Fruit fly (Drosophila melanogaster) whole organism, embryonic: ENCODE data around the gene CG10019.

Source experiments
- Awh ChIP-seq: fragments of 200-800 bp; sonication (Bioruptor generic); IDR thresholded peaks from 2 replicates; pipeline ENCODE4, ENCODE4 v1.3.6; 2022; ENCODE audit warnings: missing biosample characterization, missing genetic modification characterization
- BEAF-32 ChIP-seq: fragments of 200-800 bp; sonication (Bioruptor generic); optimal IDR thresholded peaks from 3 replicates; lab custom pipeline; 2017; ENCODE audit warnings: missing biosample characterization, missing genetic modification characterization, mild to moderate bottlenecking, moderate library complexity, missing genetic modification reagents
- Bdp1 ChIP-seq: fragments of 200-800 bp; sonication (Bioruptor generic); optimal IDR thresholded peaks from 3 replicates; lab custom pipeline; 2016; ENCODE audit warnings: missing biosample characterization, missing genetic modification characterization
- CG11560 ChIP-seq: fragments of 200-800 bp; sonication (Bioruptor generic); IDR thresholded peaks from 3 replicates; pipeline ENCODE4 v1.3.6; 2022; ENCODE audit warnings: missing biosample characterization, missing genetic modification characterization
- CG11696 ChIP-seq: fragments of 200-800 bp; sonication (Bioruptor generic); IDR thresholded peaks from 2 replicates; pipeline ENCODE4 v1.3.6; 2022; ENCODE audit warnings: missing biosample characterization, missing genetic modification characterization
- CG14710 ChIP-seq: fragments of 200-800 bp; sonication (Bioruptor generic); optimal IDR thresholded peaks from 3 replicates; lab custom pipeline; 2019; ENCODE audit warnings: missing biosample characterization, mild to moderate bottlenecking, missing genetic modification characterization, moderate library complexity
- CG16779 ChIP-seq: fragments of 200-800 bp; sonication (Bioruptor generic); IDR thresholded peaks from 2 replicates; pipeline ENCODE4 v1.3.6; 2022; ENCODE audit warnings: missing biosample characterization, missing genetic modification characterization
- CG17568 ChIP-seq: fragments of 200-800 bp; sonication (Bioruptor generic); optimal IDR thresholded peaks from 2 replicates; lab custom pipeline; 2018; ENCODE audit warnings: missing biosample characterization, mild to moderate bottlenecking, missing genetic modification characterization, moderate library complexity
- CG17802 ChIP-seq: fragments of 200-800 bp; sonication (Bioruptor generic); optimal IDR thresholded peaks from 2 replicates; lab custom pipeline; 2018; ENCODE audit warnings: missing biosample characterization, mild to moderate bottlenecking, missing genetic modification characterization, moderate library complexity
- CG18476 ChIP-seq: fragments of 200-800 bp; sonication (Bioruptor generic); optimal IDR thresholded peaks from 2 replicates; lab custom pipeline; 2016; ENCODE audit warnings: missing biosample characterization, mild to moderate bottlenecking, missing genetic modification characterization
- CG2202 ChIP-seq: fragments of 200-800 bp; sonication (Bioruptor generic); optimal IDR thresholded peaks from 2 replicates; lab custom pipeline; 2018; ENCODE audit warnings: missing biosample characterization, mild to moderate bottlenecking, missing genetic modification characterization
- CG33213 ChIP-seq: fragments of 200-800 bp; sonication (Bioruptor generic); optimal IDR thresholded peaks from 3 replicates; lab custom pipeline; 2016; ENCODE audit warnings: missing biosample characterization, missing genetic modification characterization
- CG33557 ChIP-seq: fragments of 200-800 bp; sonication (Bioruptor generic); optimal IDR thresholded peaks from 2 replicates; lab custom pipeline; 2019; ENCODE audit warnings: missing biosample characterization, mild to moderate bottlenecking, missing genetic modification characterization, moderate library complexity
- CG3407 ChIP-seq: fragments of 200-800 bp; sonication (Bioruptor generic); optimal IDR thresholded peaks from 2 replicates; lab custom pipeline; 2018; ENCODE audit warnings: missing biosample characterization, mild to moderate bottlenecking, missing genetic modification characterization
- CG4617 ChIP-seq: fragments of 200-800 bp; sonication (Bioruptor generic); optimal IDR thresholded peaks from 3 replicates; lab custom pipeline; 2016; ENCODE audit warnings: missing biosample characterization, missing genetic modification characterization, borderline replicate concordance
- CG6765 ChIP-seq: fragments of 200-800 bp; sonication (Bioruptor generic); optimal IDR thresholded peaks from 3 replicates; lab custom pipeline; 2017; ENCODE audit warnings: missing biosample characterization, mild to moderate bottlenecking, missing genetic modification characterization
- CG7271 ChIP-seq: fragments of 200-800 bp; sonication (Bioruptor generic); optimal IDR thresholded peaks from 2 replicates; lab custom pipeline; 2018; ENCODE audit warnings: missing biosample characterization, mild to moderate bottlenecking, missing genetic modification characterization, moderate library complexity
- CG7357 ChIP-seq: fragments of 200-800 bp; sonication (Bioruptor generic); IDR thresholded peaks from 3 replicates; pipeline ENCODE4 v1.3.6; 2022; ENCODE audit warnings: missing biosample characterization, missing genetic modification characterization
- CG7372 ChIP-seq: fragments of 200-800 bp; sonication (Bioruptor generic); IDR thresholded peaks from 2 replicates; pipeline ENCODE4 v1.3.6; 2022; ENCODE audit warnings: missing biosample characterization, missing genetic modification characterization
- CG9727 ChIP-seq: fragments of 200-800 bp; sonication (Bioruptor generic); optimal IDR thresholded peaks from 3 replicates; lab custom pipeline; 2017; ENCODE audit warnings: missing biosample characterization, mild to moderate bottlenecking, missing genetic modification characterization
- Dad ChIP-seq: fragments of 200-800 bp; sonication (Bioruptor generic); optimal IDR thresholded peaks from 3 replicates; lab custom pipeline; 2016; ENCODE audit warnings: missing biosample characterization, missing genetic modification characterization
- Elba2 ChIP-seq: fragments of 200-800 bp; sonication (Bioruptor generic); optimal IDR thresholded peaks from 3 replicates; lab custom pipeline; 2016; ENCODE audit warnings: missing biosample characterization, missing genetic modification characterization
- HLH4C ChIP-seq: fragments of 200-800 bp; sonication (Bioruptor generic); IDR thresholded peaks from 3 replicates; pipeline ENCODE4 v1.3.6; 2022; ENCODE audit warnings: missing biosample characterization, missing genetic modification characterization; ENCODE audit not compliant: partially characterized antibody
- Hr3 ChIP-seq: fragments of 200-800 bp; sonication (Bioruptor generic); optimal IDR thresholded peaks from 3 replicates; lab custom pipeline; 2016; ENCODE audit warnings: missing biosample characterization, missing genetic modification characterization
- NFAT ChIP-seq: fragments of 200-800 bp; sonication (Bioruptor generic); IDR thresholded peaks from 2 replicates; pipeline ENCODE4 v1.3.6; 2022; ENCODE audit warnings: missing biosample characterization, missing genetic modification characterization
- Side ChIP-seq: fragments of 200-800 bp; sonication (Bioruptor generic); optimal IDR thresholded peaks from 2 replicates; lab custom pipeline; 2016; ENCODE audit warnings: missing biosample characterization, missing genetic modification characterization
- Sry-δ ChIP-seq: fragments of 200-800 bp; sonication (Bioruptor generic); optimal IDR thresholded peaks from 2 replicates; lab custom pipeline; 2016; ENCODE audit warnings: missing biosample characterization, missing genetic modification characterization
- Ssrp ChIP-seq: fragments of 200-800 bp; sonication (Bioruptor generic); optimal IDR thresholded peaks from 2 replicates; lab custom pipeline; 2018; ENCODE audit warnings: missing biosample characterization, mild to moderate bottlenecking, missing genetic modification characterization, moderate library complexity
- TFAM ChIP-seq: fragments of 200-800 bp; sonication (Bioruptor generic); optimal IDR thresholded peaks from 2 replicates; lab custom pipeline; 2017; ENCODE audit warnings: missing biosample characterization, missing genetic modification characterization, inconsistent platforms
- Tbp ChIP-seq: fragments of >200 bp; optimal IDR thresholded peaks from 2 replicates; lab custom pipeline; 2018; ENCODE audit warnings: missing biosample characterization, missing genetic modification characterization
- ab ChIP-seq: fragments of 200-800 bp; sonication (Bioruptor generic); optimal IDR thresholded peaks from 2 replicates; lab custom pipeline; 2016; ENCODE audit warnings: missing biosample characterization, missing genetic modification characterization
- al ChIP-seq: fragments of 200-800 bp; sonication (Bioruptor generic); IDR thresholded peaks from 2 replicates; pipeline ENCODE4 v1.3.6; 2022; ENCODE audit warnings: missing biosample characterization, missing genetic modification characterization
- cas ChIP-seq: fragments of 200-800 bp; sonication (Bioruptor generic); IDR thresholded peaks from 2 replicates; pipeline ENCODE4 v1.3.6; 2022; ENCODE audit warnings: missing biosample characterization, missing genetic modification characterization
- corto ChIP-seq: fragments of 200-800 bp; sonication (Bioruptor generic); optimal IDR thresholded peaks from 2 replicates; lab custom pipeline; 2016; ENCODE audit warnings: missing biosample characterization, mild to moderate bottlenecking, missing genetic modification characterization, moderate library complexity
- exex ChIP-seq: fragments of 200-800 bp; sonication (Bioruptor generic); optimal IDR thresholded peaks from 4 replicates; lab custom pipeline; 2018; ENCODE audit warnings: missing biosample characterization, mild to moderate bottlenecking, missing genetic modification characterization, moderate library complexity
- fu2 ChIP-seq: fragments of 200-800 bp; sonication (Bioruptor generic); optimal IDR thresholded peaks from 2 replicates; lab custom pipeline; 2016; ENCODE audit warnings: missing biosample characterization, missing genetic modification characterization
- grn ChIP-seq: fragments of 200-800 bp; sonication (Bioruptor generic); optimal IDR thresholded peaks from 3 replicates; lab custom pipeline; 2017; ENCODE audit warnings: missing biosample characterization, missing genetic modification characterization
- gro ChIP-seq: fragments of 200-800 bp; sonication (Bioruptor generic); optimal IDR thresholded peaks from 2 replicates; lab custom pipeline; 2016; ENCODE audit warnings: missing biosample characterization, missing genetic modification characterization
- hbn ChIP-seq: fragments of 200-800 bp; sonication (Bioruptor generic); IDR thresholded peaks from 2 replicates; pipeline ENCODE4 v1.3.6; 2022; ENCODE audit warnings: missing biosample characterization, missing genetic modification characterization; ENCODE audit not compliant: partially characterized antibody
- her ChIP-seq: fragments of 200-800 bp; sonication (Bioruptor generic); optimal IDR thresholded peaks from 2 replicates; lab custom pipeline; 2016; ENCODE audit warnings: missing biosample characterization, missing genetic modification characterization
- jing ChIP-seq: fragments of 200-800 bp; sonication (Bioruptor generic); optimal IDR thresholded peaks from 2 replicates; lab custom pipeline; 2018; ENCODE audit warnings: missing biosample characterization, mild to moderate bottlenecking, missing genetic modification characterization
- kni ChIP-seq: fragments of 200-800 bp; sonication (Bioruptor generic); optimal IDR thresholded peaks from 3 replicates; lab custom pipeline; 2017; ENCODE audit warnings: mild to moderate bottlenecking, missing biosample characterization, missing genetic modification reagents, missing genetic modification characterization
- luna ChIP-seq: fragments of 200-800 bp; sonication (Bioruptor generic); optimal IDR thresholded peaks from 2 replicates; lab custom pipeline; 2016; ENCODE audit warnings: missing biosample characterization, missing genetic modification characterization
- nmo ChIP-seq: fragments of 200-800 bp; sonication (Bioruptor generic); optimal IDR thresholded peaks from 2 replicates; lab custom pipeline; 2018; ENCODE audit warnings: missing biosample characterization, mild to moderate bottlenecking, missing genetic modification characterization, moderate library complexity
- org-1 ChIP-seq: fragments of 200-800 bp; sonication (Bioruptor generic); optimal IDR thresholded peaks from 2 replicates; lab custom pipeline; 2017; ENCODE audit warnings: missing biosample characterization, missing genetic modification characterization
- row ChIP-seq: fragments of 200-800 bp; sonication (Bioruptor generic); IDR thresholded peaks from 3 replicates; pipeline ENCODE4 v1.3.6; 2022; ENCODE audit warnings: missing biosample characterization, missing genetic modification characterization
- shn ChIP-seq: fragments of 200-800 bp; sonication (Bioruptor generic); optimal IDR thresholded peaks from 3 replicates; lab custom pipeline; 2016; ENCODE audit warnings: missing biosample characterization, missing genetic modification characterization
- tin ChIP-seq: fragments of 200-800 bp; sonication (Bioruptor generic); optimal IDR thresholded peaks from 3 replicates; lab custom pipeline; 2016; ENCODE audit warnings: missing biosample characterization, missing genetic modification characterization
- wdn ChIP-seq: fragments of 200-800 bp; sonication (Bioruptor generic); IDR thresholded peaks from 2 replicates; pipeline ENCODE4 v1.3.6; 2022; ENCODE audit warnings: missing biosample characterization, missing genetic modification characterization
- wek ChIP-seq: fragments of 200-800 bp; sonication (Bioruptor generic); optimal IDR thresholded peaks from 3 replicates; lab custom pipeline; 2018; ENCODE audit warnings: missing biosample characterization, mild to moderate bottlenecking, missing genetic modification characterization, moderate library complexity
- wor ChIP-seq: fragments of 200-800 bp; sonication (Bioruptor generic); IDR thresholded peaks from 2 replicates; pipeline ENCODE4 v1.3.6; 2022; ENCODE audit warnings: missing biosample characterization, missing genetic modification characterization

CG10019 gene

dm6 chr2L:3772937-3773623, 42.8 kb downstream of the CG10019 start (continued):
- TF ChIP-seq ab (no peak), Hr3 (GFP tag; lab: Kevin White, UChicago) (peak; percentile 55), corto (GFP tag; lab: Kevin White, UChicago) (peak; percentile 6), HLH4C (GFP tag; lab: Robert Waterston, UW) (no peak), Ssrp (peak; percentile 65), hbn (GFP tag; lab: Robert Waterston, UW) (no peak), Dad (GFP tag; lab: Kevin White, UChicago) (no peak), wdn (GFP tag; lab: Robert Waterston, UW) (no peak), CG9727 (GFP tag; lab: Kevin White, UChicago) (peak; percentile 69), gro (GFP tag; lab: Kevin White, UChicago) (no peak), CG6765 (GFP tag; lab: Kevin White, UChicago) (no peak), row (GFP tag; lab: Robert Waterston, UW) (peak; percentile 65), Side (GFP tag; lab: Kevin White, UChicago) (no peak), her (GFP tag; lab: Kevin White, UChicago) (no peak), CG4617 (GFP tag; lab: Kevin White, UChicago) (no peak), org-1 (GFP tag; lab: Kevin White, UChicago) (no peak), BEAF-32 (no peak), CG17802 (tag; lab: Kevin White, UChicago) (no peak), Bdp1 (GFP tag; lab: Kevin White, UChicago) (no peak), nmo (GFP tag; lab: Kevin White, UChicago) (peak; percentile 82), kni (GFP tag; lab: Kevin White, UChicago) (peak; percentile 96), shn (GFP tag; lab: Kevin White, UChicago) (no peak), al (GFP tag; lab: Robert Waterston, UW) (peak; percentile 49; the same call in 1 of the 2 replicates), CG11696 (no peak), Elba2 (GFP tag; lab: Kevin White, UChicago) (no peak), wek (no peak), CG18476 (GFP tag; lab: Kevin White, UChicago) (peak; percentile 40), tin (GFP tag; lab: Kevin White, UChicago) (no peak), TFAM (no peak), luna (GFP tag; lab: Kevin White, UChicago) (no peak), jing (no peak), CG14710 (tag; lab: Kevin White, UChicago) (peak; percentile 71), grn (peak; percentile 30), CG7357 (GFP tag; lab: Robert Waterston, UW) (0 out of 3 replicates have a peak, but pooled peaks have one; percentile 18), CG7271 (tag; lab: Kevin White, UChicago) (no peak), CG33557 (GFP tag; lab: Kevin White, UChicago) (peak; percentile 53), CG2202 (tag; lab: Kevin White, UChicago) (no peak), Sry-δ (GFP tag; lab: Kevin White, UChicago) (no peak), CG7372 (GFP tag; lab: Robert Waterston, UW) (no peak), Awh (GFP tag; lab: Robert Waterston, UW) (no peak), CG16779 (no peak), CG3407 (GFP tag; lab: Kevin White, UChicago) (peak; percentile 40), exex (tag; lab: Kevin White, UChicago) (no peak), wor (GFP tag; lab: Robert Waterston, UW) (no peak), NFAT (GFP tag; lab: Robert Waterston, UW) (no peak), CG17568 (GFP tag; lab: Kevin White, UChicago) (peak; percentile 56), CG11560 (tag; lab: Robert Waterston, UW) (0 out of 3 replicates have a peak, but pooled peaks have one; percentile 29), cas (GFP tag; lab: Robert Waterston, UW) (no peak), CG33213 (GFP tag; lab: Kevin White, UChicago) (no peak), Tbp (no peak), fu2 (no peak)
